Worm (Caenorhabditis elegans): Measurements from ENCODE around the gene srg-8.

Gene srg-8

ce11 chrIII:6303114-6303647 is 48.5 kb upstream of the srg-8 start, which contains the start of gene F47D12.9 (continued):
- TF ChIP-seq Y67H2A.10 (GFP tag; conservative IDR thresholded peaks at IDR 0.05), result no peak
- no peak for TF ChIP-seq ceh-79 (tag; optimal IDR thresholded peaks at IDR 0.05)
- TF ChIP-seq egl-44 (GFP tag; IDR thresholded peaks at IDR 0.05), result no peak
- TF ChIP-seq ztf-3 (GFP tag; optimal IDR thresholded peaks at IDR 0.05), result no peak
- TF ChIP-seq nfyb-1 (GFP tag; IDR thresholded peaks at IDR 0.05), result peak; percentile 48; the same call in 1 of the 2 replicates
- no peak for TF ChIP-seq xnd-1 (tag; optimal IDR thresholded peaks at IDR 0.05)
- no peak for TF ChIP-seq bed-1 (GFP tag; IDR thresholded peaks at IDR 0.05)
- TF ChIP-seq fkh-3 (tag; optimal IDR thresholded peaks at IDR 0.05), result no peak
- peak; percentile 80 for TF ChIP-seq somi-1 (GFP tag; optimal IDR thresholded peaks at IDR 0.05)
- no peak for TF ChIP-seq ZK185.1 (tag; optimal IDR thresholded peaks at IDR 0.05; ENCODE audit: poor library complexity, severe bottlenecking)
- no peak for TF ChIP-seq madf-10 (tag; optimal IDR thresholded peaks at IDR 0.05)
- no peak for TF ChIP-seq F10E7.11 (tag; optimal IDR thresholded peaks at IDR 0.05)
- TF ChIP-seq sptf-2 (GFP tag; optimal IDR thresholded peaks at IDR 0.05), result no peak
- no peak for TF ChIP-seq F33H1.4 (GFP tag; IDR thresholded peaks at IDR 0.05)
- 0 out of 2 replicates have a peak, but pooled peaks have one; percentile 38 for TF ChIP-seq lin-26 (GFP tag; IDR thresholded peaks at IDR 0.05)
- no peak for TF ChIP-seq F37B4.10 (GFP tag; IDR thresholded peaks at IDR 0.05)
- TF ChIP-seq F55B11.4 (tag; optimal IDR thresholded peaks at IDR 0.05; ENCODE audit: borderline replicate concordance, insufficient read depth), result no peak
- TF ChIP-seq attf-6 (GFP tag; IDR thresholded peaks at IDR 0.05), result no peak
- no peak for TF ChIP-seq attf-3 (GFP tag; conservative IDR thresholded peaks at IDR 0.05)
- no peak for TF ChIP-seq efl-1 (GFP tag; optimal IDR thresholded peaks at IDR 0.05)
- no peak for TF ChIP-seq T07F8.4 (tag; optimal IDR thresholded peaks at IDR 0.05)
- no peak for TF ChIP-seq C17E4.6 (GFP tag; IDR thresholded peaks at IDR 0.05)
- no peak for TF ChIP-seq D2030.7 (GFP tag; IDR thresholded peaks at IDR 0.05)
- TF ChIP-seq egl-18 (GFP tag; IDR thresholded peaks at IDR 0.05), result no peak
- TF ChIP-seq tlf-1 (GFP tag; optimal IDR thresholded peaks at IDR 0.05), result peak; percentile 27
- no peak for TF ChIP-seq ztf-25 (GFP tag; IDR thresholded peaks at IDR 0.05)
- no peak for TF ChIP-seq zim-3 (tag; optimal IDR thresholded peaks at IDR 0.05)
- TF ChIP-seq him-1 (tag; optimal IDR thresholded peaks at IDR 0.05), result no peak
- TF ChIP-seq B0019.2 (GFP tag; conservative IDR thresholded peaks at IDR 0.05), result no peak
- TF ChIP-seq let-607 (tag; optimal IDR thresholded peaks at IDR 0.05), result peak in 1 of 2 experiments; percentile 21
- no peak for TF ChIP-seq Y56A3A.18 (GFP tag; IDR thresholded peaks at IDR 0.05)
- TF ChIP-seq madf-8 (GFP tag; conservative IDR thresholded peaks at IDR 0.05), result no peak

ce11 chrIII:6301685-6302084 is 47.0 kb upstream of the srg-8 start:
- peak; percentile 76 for TF ChIP-seq nfyb-1 (GFP tag; IDR thresholded peaks at IDR 0.05)

- TF ChIP-seq akir-1 (GFP tag; optimal IDR thresholded peaks at IDR 0.05) (no peak), somi-1 (GFP tag; optimal IDR thresholded peaks at IDR 0.05) (no peak), Y56A3A.18 (GFP tag; IDR thresholded peaks at IDR 0.05) (no peak), ekl-4 (GFP tag; IDR thresholded peaks at IDR 0.05) (no peak), B0019.2 (GFP tag; conservative IDR thresholded peaks at IDR 0.05) (no peak), egl-44 (GFP tag; IDR thresholded peaks at IDR 0.05) (no peak), ceh-27 (GFP tag; optimal IDR thresholded peaks at IDR 0.05) (no peak), nfyb-1 (GFP tag; IDR thresholded peaks at IDR 0.05) (no peak), nhr-80 (tag; optimal IDR thresholded peaks at IDR 0.05) (no peak), lin-54 (GFP tag; optimal IDR thresholded peaks at IDR 0.05) (no peak), madf-8 (GFP tag; conservative IDR thresholded peaks at IDR 0.05) (no peak), attf-6 (GFP tag; IDR thresholded peaks at IDR 0.05) (no peak), B0261.1 (tag; optimal IDR thresholded peaks at IDR 0.05) (no peak), ets-4 (GFP tag; optimal IDR thresholded peaks at IDR 0.05) (no peak), sptf-2 (GFP tag; optimal IDR thresholded peaks at IDR 0.05) (no peak), nfya-1 (tag; optimal IDR thresholded peaks at IDR 0.05; ENCODE audit: borderline replicate concordance, insufficient read depth) (no peak), ztf-26 (tag; optimal IDR thresholded peaks at IDR 0.05) (no peak), ceh-79 (tag; optimal IDR thresholded peaks at IDR 0.05) (no peak), lin-35 (GFP tag; optimal IDR thresholded peaks at IDR 0.05) (no peak), hrde-1 (tag; optimal IDR thresholded peaks at IDR 0.05; ENCODE audit: borderline replicate concordance) (no peak)
Measured at ce11 chrIII:6300297-6300696, 45.7 kb upstream of the srg-8 start.
